In the genomic region with DNA sequence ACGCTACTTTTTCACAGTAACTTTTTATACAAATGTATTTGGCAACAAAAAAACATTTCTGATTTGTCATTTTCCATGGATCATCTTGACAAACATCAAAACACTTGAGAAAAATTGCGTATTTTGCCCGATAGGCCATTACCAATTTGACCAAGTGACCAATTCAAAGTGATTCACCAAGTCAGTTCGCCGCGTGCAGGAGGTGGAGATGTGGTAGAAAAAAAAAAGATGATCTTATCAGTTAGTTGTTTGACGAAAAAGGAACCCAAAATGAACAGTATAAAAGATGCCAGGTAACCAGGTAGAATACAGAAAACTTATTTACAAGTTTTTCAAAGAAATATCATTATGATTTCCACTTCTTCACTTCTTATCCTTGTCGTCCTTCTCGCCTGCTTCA, we compare ENCODE assay signal across 4 worm cellular contexts.
TF ChIP-seq lines count a peak whose summit lies in the region.

A gene (plus strand): TSS at position 309 of the 400 bp plus-strand sequence.

TF ChIP-seq in whole organism, L1 larva, 84 proteins besides CTCF, POLR2A, EP300 and RAD21 (continues in another document):
- TF ChIP-seq irx-1 (tag; optimal IDR thresholded peaks at IDR 0.05; lab: Kevin White, UChicago) (no peak), swsn-7 (tag; optimal IDR thresholded peaks at IDR 0.05; lab: Kevin White, UChicago) (no peak), hlh-4 (tag; optimal IDR thresholded peaks at IDR 0.05; lab: Kevin White, UChicago) (no peak), nhr-20 (tag; optimal IDR thresholded peaks at IDR 0.05; lab: Kevin White, UChicago) (peak; percentile 27), blmp-1 (tag; optimal IDR thresholded peaks at IDR 0.05; lab: Kevin White, UChicago) (peak; percentile 36), lin-14 (GFP tag; optimal IDR thresholded peaks at IDR 0.05; lab: Kevin White, UChicago) (peak; percentile 18), nhr-85 (tag; lab: Kevin White, UChicago) (peak; percentile 83), elt-3 (tag; optimal IDR thresholded peaks at IDR 0.05; lab: Kevin White, UChicago) (peak in 2 of 6 experiments; percentile 16 to 42), ama-1 (optimal IDR thresholded peaks at IDR 0.05; lab: Kevin White, UChicago) (no peak), nhr-71 (tag; optimal IDR thresholded peaks at IDR 0.05; lab: Kevin White, UChicago) (peak; percentile 4), pqm-1 (tag; optimal IDR thresholded peaks at IDR 0.05; lab: Kevin White, UChicago) (no peak), unc-130 (tag; optimal IDR thresholded peaks at IDR 0.05; lab: Kevin White, UChicago) (no peak), lin-35 (GFP tag; optimal IDR thresholded peaks at IDR 0.05; lab: Kevin White, UChicago) (no peak), elt-2 (tag; optimal IDR thresholded peaks at IDR 0.05; lab: Kevin White, UChicago) (no peak), rnt-1 (tag; optimal IDR thresholded peaks at IDR 0.05; lab: Kevin White, UChicago) (no peak), lir-3 (tag; optimal IDR thresholded peaks at IDR 0.05; lab: Kevin White, UChicago; ENCODE audit: poor library complexity) (no peak), nhr-90 (tag; optimal IDR thresholded peaks at IDR 0.05; lab: Kevin White, UChicago; ENCODE audit: poor library complexity) (peak; percentile 9), efl-1 (optimal IDR thresholded peaks at IDR 0.05; lab: Kevin White, UChicago) (no peak), efl-1 (GFP tag; optimal IDR thresholded peaks at IDR 0.05 in 1 of 2; lab: Kevin White, UChicago) (peak in 1 of 2 experiments; percentile 49), sup-37 (GFP tag; optimal IDR thresholded peaks at IDR 0.05; lab: Kevin White, UChicago) (no peak), alr-1 (tag; optimal IDR thresholded peaks at IDR 0.05; lab: Kevin White, UChicago; ENCODE audit: borderline replicate concordance) (no peak)

TF ChIP-seq in whole organism, L2 larva, 48 proteins besides CTCF, POLR2A, EP300 and RAD21:
- TF ChIP-seq ama-1 (optimal IDR thresholded peaks at IDR 0.05; lab: Kevin White, UChicago) (no peak), nhr-21 (tag; optimal IDR thresholded peaks at IDR 0.05; lab: Kevin White, UChicago) (peak; percentile 3), fos-1 (tag; optimal IDR thresholded peaks at IDR 0.05; lab: Kevin White, UChicago) (peak; percentile 1)

TF ChIP-seq in whole organism, L3 larva, 47 proteins besides CTCF, POLR2A, EP300 and RAD21:
- TF ChIP-seq ztf-11 (tag; optimal IDR thresholded peaks at IDR 0.05; lab: Kevin White, UChicago) (no peak), nhr-23 (tag; optimal IDR thresholded peaks at IDR 0.05; lab: Kevin White, UChicago) (peak; percentile 23)

TF ChIP-seq in whole organism, L4 larva, 104 proteins besides CTCF, POLR2A, EP300 and RAD21:
- no peak for TF ChIP-seq nhr-77 (tag; optimal IDR thresholded peaks at IDR 0.05; lab: Kevin White, UChicago)
- TF ChIP-seq mdl-1 (tag; optimal IDR thresholded peaks at IDR 0.05; lab: Kevin White, UChicago) = peak in 1 of 2 experiments; percentile 24
- peak; percentile 9 for TF ChIP-seq nhr-28 (tag; optimal IDR thresholded peaks at IDR 0.05; lab: Kevin White, UChicago)
- peak in 1 of 2 experiments; percentile 63 for TF ChIP-seq unc-62 (GFP tag; optimal IDR thresholded peaks at IDR 0.05 in 1 of 2; lab: Kevin White, UChicago)
- no peak for TF ChIP-seq unc-62 (tag; optimal IDR thresholded peaks at IDR 0.05; lab: Kevin White, UChicago)
- peak; percentile 43 for TF ChIP-seq ama-1 (optimal IDR thresholded peaks at IDR 0.05; lab: Kevin White, UChicago)
- peak; percentile 32 for TF ChIP-seq hlh-30 (tag; optimal IDR thresholded peaks at IDR 0.05; lab: Kevin White, UChicago; ENCODE audit: insufficient read depth)
- TF ChIP-seq ZK337.2 (GFP tag; IDR thresholded peaks at IDR 0.05; lab: Robert Waterston, UW) = no peak
- no peak for TF ChIP-seq mdt-29 (GFP tag; IDR thresholded peaks at IDR 0.05; lab: Robert Waterston, UW)
